Worm (Caenorhabditis elegans) whole organism, early embryonic: ENCODE data around the gene pah-1.

Experiments used
- B0310.2 ChIP-seq: sonication (generic microtip); optimal IDR thresholded peaks from 2 replicates; lab custom pipeline; 2016; ENCODE audit warnings: mild to moderate bottlenecking, missing genetic modification characterization, missing compliant biosample characterization
- F13C5.2 ChIP-seq: sonication (generic microtip); optimal IDR thresholded peaks from 2 replicates; lab custom pipeline; 2017; ENCODE audit warnings: mild to moderate bottlenecking, missing genetic modification characterization, inconsistent platforms, missing compliant biosample characterization
- ama-1 ChIP-seq: fragments of 150-350 bp; optimal IDR thresholded peaks from 2 replicates; lab custom pipeline; 2014
- ceh-36 ChIP-seq: sonication (generic microtip); optimal IDR thresholded peaks from 2 replicates; lab custom pipeline; 2016; ENCODE audit warnings: missing genetic modification characterization, inconsistent platforms, missing compliant biosample characterization
- ets-7 ChIP-seq: sonication (generic microtip); optimal IDR thresholded peaks from 2 replicates; lab custom pipeline; 2016; ENCODE audit warnings: missing genotype, missing genetic modification characterization, missing compliant biosample characterization
- flt-1 ChIP-seq: fragments of 200-800 bp; sonication (Bioruptor generic); IDR thresholded peaks from 2 replicates; pipeline ENCODE4 v1.3.6; 2022; ENCODE audit warnings: missing genetic modification characterization, missing compliant biosample characterization
- pes-1 ChIP-seq: fragments of 200-800 bp; sonication (Bioruptor generic); IDR thresholded peaks from 2 replicates; pipeline ENCODE4 v1.3.6; 2022; ENCODE audit warnings: missing genetic modification reagents, missing genetic modification characterization, missing compliant biosample characterization
- scrt-1 ChIP-seq: fragments of 200-800 bp; sonication (Bioruptor generic); IDR thresholded peaks from 2 replicates; pipeline ENCODE4 v1.3.6; 2022; ENCODE audit warnings: missing genetic modification characterization, missing compliant biosample characterization
- tra-4 ChIP-seq: sonication (generic microtip); optimal IDR thresholded peaks from 2 replicates; lab custom pipeline; 2017; ENCODE audit warnings: missing genetic modification characterization, missing compliant biosample characterization

- TF ChIP-seq ama-1 (no peak), tra-4 (tag; lab: Kevin White, UChicago) (no peak), pes-1 (GFP tag; lab: Robert Waterston, UW) (no peak), ets-7 (tag; lab: Kevin White, UChicago) (no peak), F13C5.2 (no peak), B0310.2 (tag; lab: Kevin White, UChicago) (no peak), flt-1 (GFP tag; lab: Robert Waterston, UW) (no peak), ceh-36 (tag; lab: Kevin White, UChicago) (no peak), scrt-1 (GFP tag; lab: Robert Waterston, UW) (no peak)
Observed at ce11 chrII:8792640-8793039, 25.8 kb upstream of the pah-1 start, which contains the start of gene idpa-2.
